Worm (Caenorhabditis elegans) whole organism, L1 larva: ENCODE data around the gene K07F5.15.

ENCODE experiments used
- Y116A8C.19 ChIP-seq: sonication (generic microtip); optimal IDR thresholded peaks from 2 replicates; lab custom pipeline; 2016; ENCODE audit warnings: missing compliant biosample characterization, missing genetic modification characterization, borderline replicate concordance
- aly-2 ChIP-seq: fragments of 150-350 bp; optimal IDR thresholded peaks from 2 replicates; lab custom pipeline; 2014; ENCODE audit warnings: missing biosample characterization, missing genetic modification characterization
- ceh-63 ChIP-seq: fragments of 200-800 bp; sonication (Bioruptor generic); optimal IDR thresholded peaks from 2 replicates; lab custom pipeline; 2018; ENCODE audit warnings: mild to moderate bottlenecking, missing genetic modification characterization, missing compliant biosample characterization
- fkh-4 ChIP-seq: sonication (generic microtip); optimal IDR thresholded peaks from 2 replicates; lab custom pipeline; 2016; ENCODE audit warnings: missing compliant biosample characterization, missing genetic modification characterization, borderline replicate concordance
- nhr-237 ChIP-seq: fragments of 150-350 bp; optimal IDR thresholded peaks from 2 replicates; lab custom pipeline; 2014; ENCODE audit warnings: missing biosample characterization, missing genetic modification characterization
- nhr-77 ChIP-seq: fragments of 150-350 bp; optimal IDR thresholded peaks from 2 replicates; lab custom pipeline; 2014; ENCODE audit warnings: missing biosample characterization, missing genetic modification characterization
- pax-3 ChIP-seq: fragments of 200-800 bp; sonication (Bioruptor generic); optimal IDR thresholded peaks from 2 replicates; lab custom pipeline; 2018; ENCODE audit warnings: mild to moderate bottlenecking, missing genetic modification characterization, moderate library complexity, missing compliant biosample characterization
- pqm-1 ChIP-seq: sonication (generic microtip); optimal IDR thresholded peaks from 3 replicates; lab custom pipeline; 2017; ENCODE audit warnings: missing biosample characterization, missing genetic modification characterization
- zag-1 ChIP-seq: fragments of 150-350 bp; optimal IDR thresholded peaks from 2 replicates; lab custom pipeline; 2014; ENCODE audit warnings: missing biosample characterization, missing genetic modification characterization
- ztf-11 ChIP-seq, 2 experiments: sonication (generic microtip); optimal IDR thresholded peaks; 2 replicates each; lab custom pipeline; 2016 to 2017; ENCODE audit warnings: missing genetic modification characterization in 2 of 2, missing biosample characterization in 1 of 2, missing compliant biosample characterization in 1 of 2

DNA sequence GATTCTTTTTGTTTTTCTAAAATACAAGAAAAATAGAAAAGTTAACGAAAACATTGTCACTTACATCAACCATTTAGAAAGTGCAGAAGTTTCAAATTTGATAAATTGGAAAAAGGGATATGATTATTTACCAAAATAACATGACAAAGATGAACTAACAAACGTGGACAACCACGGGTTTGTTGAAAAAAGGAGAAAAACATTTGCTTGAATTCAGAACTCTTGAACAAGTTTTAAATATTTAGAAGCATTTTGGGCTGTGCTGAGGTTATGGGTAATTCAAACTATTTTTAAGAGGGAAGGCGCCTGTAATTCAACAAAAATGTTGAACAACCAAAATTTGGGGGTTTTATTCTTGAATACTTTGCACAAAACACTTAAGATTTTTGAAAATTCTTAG lies 25.0 kb downstream of the K07F5.15 start, which contains the start of gene ttbk-3:
- TF ChIP-seq nhr-237 (no peak), ztf-11 (tag; optimal IDR thresholded peaks at IDR 0.05; lab: Kevin White, UChicago) (no peak), zag-1 (tag; lab: Kevin White, UChicago) (no peak), aly-2 (tag; lab: Kevin White, UChicago) (no peak), ceh-63 (no peak), pqm-1 (tag; lab: Kevin White, UChicago) (no peak), pax-3 (tag; lab: Kevin White, UChicago) (no peak), fkh-4 (no peak), nhr-77 (tag; lab: Kevin White, UChicago) (no peak), Y116A8C.19 (tag; lab: Kevin White, UChicago) (no peak)
